Worm (Caenorhabditis elegans) whole organism, L3 larva: ENCODE measurements around the gene srv-19.

Experiments
- egl-27 ChIP-seq: sonication (generic microtip); optimal IDR thresholded peaks from 4 replicates; lab custom pipeline; 2017; ENCODE audit warnings: missing biosample characterization, missing genetic modification reagents, missing genetic modification characterization
- lin-39 ChIP-seq: fragments of 150-350 bp; optimal IDR thresholded peaks from 2 replicates; lab custom pipeline; 2018; ENCODE audit warnings: missing biosample characterization, missing genetic modification reagents, missing genetic modification characterization

- no peak for TF ChIP-seq lin-39 (tag; lab: Kevin White, UChicago)
- no peak for TF ChIP-seq egl-27
These were observed 29.6 kb upstream of the srv-19 start, which contains the start of gene H04M03.12 for ce11 chrIV:5903305-5903778.
